Worm (Caenorhabditis elegans): ENCODE measurements around the gene C27A7.6.

ce11 chrV:12085867-12086634 is 44.5 kb downstream of the C27A7.6 start:
- no peak for TF ChIP-seq nhr-11 (tag; optimal IDR thresholded peaks at IDR 0.05)
- TF ChIP-seq pqm-1 (tag; optimal IDR thresholded peaks at IDR 0.05), result no peak

Measured in whole organism, late embryonic.